Worm (Caenorhabditis elegans): ENCODE data around the gene skp-1.
A peak's percentile ranks its signal among the peaks of the same experiment; 100 is the strongest.

- no peak for TF ChIP-seq pag-3 (tag; optimal IDR thresholded peaks at IDR 0.05; ENCODE audit: borderline replicate concordance, insufficient read depth)
- TF ChIP-seq mep-1 (tag; optimal IDR thresholded peaks at IDR 0.05): peak; percentile 72
- TF ChIP-seq ceh-82 (tag; optimal IDR thresholded peaks at IDR 0.05): peak; percentile 95 to 96 (median 96)
- TF ChIP-seq tbx-2 (tag; optimal IDR thresholded peaks at IDR 0.05): peak; percentile 78
- no peak for TF ChIP-seq unc-62 (GFP tag; optimal IDR thresholded peaks at IDR 0.05)
- peak; percentile 88 for TF ChIP-seq nhr-71 (tag; optimal IDR thresholded peaks at IDR 0.05)
- TF ChIP-seq elt-3 (tag; optimal IDR thresholded peaks at IDR 0.05): peak in 2 of 6 experiments; percentile 35 to 83
- peak; percentile 71 for TF ChIP-seq blmp-1 (tag; optimal IDR thresholded peaks at IDR 0.05)
- TF ChIP-seq efl-1 (optimal IDR thresholded peaks at IDR 0.05): peak; percentile 51 to 93
- TF ChIP-seq efl-1 (GFP tag; optimal IDR thresholded peaks at IDR 0.05 in 1 of 2): peak; percentile 89 to 99
- TF ChIP-seq lin-39 (tag; optimal IDR thresholded peaks at IDR 0.05): peak; percentile 35
- no peak for TF ChIP-seq ces-1 (GFP tag; optimal IDR thresholded peaks at IDR 0.05)
- TF ChIP-seq ama-1 (optimal IDR thresholded peaks at IDR 0.05): no peak
- no peak for TF ChIP-seq egl-27 (tag; optimal IDR thresholded peaks at IDR 0.05)
Measured at ce11 chrV:11610481-11610880, 34.8 kb upstream of the skp-1 start, which contains the start of gene sas-5.
